Worm (Caenorhabditis elegans) whole organism, L4 larva: ENCODE results near the gene F20B6.10.

ENCODE experiments used
- F44E2.7 ChIP-seq: fragments of 200-800 bp; sonication (Bioruptor generic); IDR thresholded peaks from 2 replicates; pipeline ENCODE4 v2.1.2; 2022; ENCODE audit warnings: missing genetic modification characterization, missing compliant biosample characterization
- F49E8.2 ChIP-seq: sonication (generic microtip); optimal IDR thresholded peaks from 2 replicates; lab custom pipeline; 2016; ENCODE audit warnings: missing compliant biosample characterization, mild to moderate bottlenecking, missing genetic modification characterization, borderline replicate concordance
- ceh-28 ChIP-seq: fragments of 150-350 bp; optimal IDR thresholded peaks from 2 replicates; lab custom pipeline; 2014; ENCODE audit warnings: missing biosample characterization, missing genetic modification reagents, missing genetic modification characterization
- ctbp-1 ChIP-seq: fragments of 200-800 bp; sonication (Bioruptor generic); IDR thresholded peaks from 2 replicates; pipeline ENCODE4 v1.3.6; 2022; ENCODE audit warnings: missing genetic modification reagents, missing genetic modification characterization, missing compliant biosample characterization
- daf-16 ChIP-seq, 3 experiments: sonication (generic microtip); optimal IDR thresholded peaks; 2 replicates each; lab custom pipeline; 2016 to 2017; ENCODE audit warnings: missing genetic modification characterization in 3 of 3, missing genetic modification reagents in 3 of 3, mild to moderate bottlenecking in 2 of 3, missing compliant biosample characterization in 2 of 3, missing biosample characterization in 1 of 3, moderate library complexity in 1 of 3
- dmd-6 ChIP-seq: fragments of 200-800 bp; sonication (Bioruptor generic); IDR thresholded peaks from 2 replicates; pipeline ENCODE4 v1.3.6; 2022; ENCODE audit warnings: missing genetic modification reagents, missing genetic modification characterization, missing compliant biosample characterization
- dmd-8 ChIP-seq: fragments of 200-800 bp; sonication (Bioruptor generic); IDR thresholded peaks from 2 replicates; pipeline ENCODE4 v1.3.6; 2022; ENCODE audit warnings: missing genetic modification characterization, missing compliant biosample characterization
- dve-1 ChIP-seq: sonication (generic microtip); optimal IDR thresholded peaks from 2 replicates; lab custom pipeline; 2017; ENCODE audit warnings: antibody characterized with exemption, mild to moderate bottlenecking, missing genetic modification characterization, missing compliant biosample characterization; ENCODE audit not compliant: insufficient read depth
- egl-43 ChIP-seq: fragments of 200-800 bp; sonication (Bioruptor generic); IDR thresholded peaks from 2 replicates; pipeline ENCODE4 v1.3.6; 2022; ENCODE audit warnings: missing genetic modification reagents, missing genetic modification characterization, missing compliant biosample characterization
- fkh-10 ChIP-seq: fragments of 150-350 bp; optimal IDR thresholded peaks from 2 replicates; lab custom pipeline; 2014; ENCODE audit warnings: missing biosample characterization, missing genetic modification reagents, missing genetic modification characterization
- fos-1 ChIP-seq: fragments of 150-350 bp; optimal IDR thresholded peaks from 2 replicates; lab custom pipeline; 2014; ENCODE audit warnings: missing biosample characterization, missing genetic modification characterization
- hlh-11 ChIP-seq: fragments of 200-800 bp; sonication (Bioruptor generic); optimal IDR thresholded peaks from 2 replicates; lab custom pipeline; 2018; ENCODE audit warnings: mild to moderate bottlenecking, missing genetic modification characterization, missing compliant biosample characterization
- hlh-30 ChIP-seq: sonication (generic microtip); optimal IDR thresholded peaks from 2 replicates; lab custom pipeline; 2017; ENCODE audit warnings: antibody characterized with exemption, mild to moderate bottlenecking, missing genetic modification characterization, missing compliant biosample characterization; ENCODE audit not compliant: insufficient read depth
- lim-7 ChIP-seq: fragments of 200-800 bp; sonication (Bioruptor generic); IDR thresholded peaks from 2 replicates; pipeline ENCODE4 v1.3.6; 2022; ENCODE audit warnings: missing genetic modification characterization, missing compliant biosample characterization
- lin-13 ChIP-seq: fragments of 150-350 bp; optimal IDR thresholded peaks from 2 replicates; lab custom pipeline; 2014; ENCODE audit warnings: missing biosample characterization, missing genetic modification reagents, missing genetic modification characterization
- lir-3 ChIP-seq: sonication (generic microtip); optimal IDR thresholded peaks from 2 replicates; lab custom pipeline; 2016; ENCODE audit warnings: mild to moderate bottlenecking, missing genetic modification characterization, missing compliant biosample characterization
- lsy-2 ChIP-seq, 2 experiments: fragments of 150-350 bp in 1 of 2; sonication (generic microtip) in 1 of 2; optimal IDR thresholded peaks; 2 replicates each; lab custom pipeline; 2014 to 2017; ENCODE audit warnings: missing biosample characterization in 2 of 2, missing genetic modification characterization in 2 of 2
- madf-5 ChIP-seq, 2 experiments: fragments of 200-800 bp; sonication (Bioruptor generic); IDR thresholded peaks; 2 replicates each; pipeline ENCODE4 v1.3.6; 2022; ENCODE audit warnings: missing compliant biosample characterization in 2 of 2, missing genetic modification characterization in 2 of 2
- mep-1 ChIP-seq: fragments of 150-350 bp; sonication (generic microtip); optimal IDR thresholded peaks from 3 replicates; lab custom pipeline; 2014; ENCODE audit warnings: missing biosample characterization, missing genetic modification characterization
- mxl-3 ChIP-seq: fragments of 200-800 bp; sonication (Bioruptor generic); optimal IDR thresholded peaks from 2 replicates; lab custom pipeline; 2018; ENCODE audit warnings: mild to moderate bottlenecking, missing genetic modification characterization, missing compliant biosample characterization
- nhr-11 ChIP-seq: fragments of 150-350 bp; optimal IDR thresholded peaks from 2 replicates; lab custom pipeline; 2014; ENCODE audit warnings: missing biosample characterization, missing genetic modification characterization
- nhr-28 ChIP-seq: fragments of 150-350 bp; optimal IDR thresholded peaks from 2 replicates; lab custom pipeline; 2014; ENCODE audit warnings: missing biosample characterization, missing genetic modification characterization
- nhr-48 ChIP-seq: sonication (generic microtip); optimal IDR thresholded peaks from 2 replicates; lab custom pipeline; 2016; ENCODE audit warnings: mild to moderate bottlenecking, missing genetic modification characterization, missing compliant biosample characterization
- nhr-76 ChIP-seq: fragments of 150-350 bp; optimal IDR thresholded peaks from 2 replicates; lab custom pipeline; 2014; ENCODE audit warnings: missing biosample characterization, missing genetic modification characterization
- nhr-77 ChIP-seq: fragments of 150-350 bp; optimal IDR thresholded peaks from 2 replicates; lab custom pipeline; 2014; ENCODE audit warnings: missing biosample characterization, missing genetic modification characterization
- php-3 ChIP-seq: fragments of 200-800 bp; sonication (Bioruptor generic); IDR thresholded peaks from 2 replicates; pipeline ENCODE4 v1.3.6; 2022; ENCODE audit warnings: missing genetic modification reagents, missing genetic modification characterization, missing compliant biosample characterization
- pqm-1 ChIP-seq: sonication (generic microtip); optimal IDR thresholded peaks from 2 replicates; lab custom pipeline; 2017; ENCODE audit warnings: missing biosample characterization, missing genetic modification characterization
- rbr-2 ChIP-seq: sonication (generic microtip); optimal IDR thresholded peaks from 2 replicates; lab custom pipeline; 2016; ENCODE audit warnings: missing genotype, missing genetic modification characterization, missing compliant biosample characterization
- saeg-2 ChIP-seq: fragments of 200-800 bp; sonication (Bioruptor generic); IDR thresholded peaks from 2 replicates; pipeline ENCODE4 v1.3.6; 2022; ENCODE audit warnings: missing genetic modification reagents, missing genetic modification characterization, missing compliant biosample characterization
- set-16 ChIP-seq: fragments of 200-800 bp; sonication (Bioruptor generic); IDR thresholded peaks from 2 replicates; pipeline ENCODE4 v1.3.6; 2022; ENCODE audit warnings: missing genetic modification reagents, missing genetic modification characterization, missing compliant biosample characterization
- snpc-1.2 ChIP-seq: fragments of 200-800 bp; sonication (Bioruptor generic); IDR thresholded peaks from 2 replicates; pipeline ENCODE4 v1.3.6; 2022; ENCODE audit warnings: missing genetic modification reagents, missing genetic modification characterization, missing compliant biosample characterization
- spr-3 ChIP-seq: fragments of 200-800 bp; sonication (Bioruptor generic); optimal IDR thresholded peaks from 2 replicates; lab custom pipeline; 2018; ENCODE audit warnings: mild to moderate bottlenecking, missing genetic modification characterization, missing compliant biosample characterization
- tra-1 ChIP-seq: fragments of 200-800 bp; sonication (Bioruptor generic); IDR thresholded peaks from 2 replicates; pipeline ENCODE4 v1.3.6; 2022; ENCODE audit warnings: missing genetic modification reagents, missing genetic modification characterization, missing compliant biosample characterization
- unc-39 ChIP-seq: sonication (generic microtip); optimal IDR thresholded peaks from 2 replicates; lab custom pipeline; 2017; ENCODE audit warnings: missing biosample characterization, missing genetic modification characterization
- unc-62 ChIP-seq, 3 experiments: fragments of 150-350 bp in 1 of 3; sonication (generic microtip); optimal IDR thresholded peaks in 2 of 3; peaks in 1 of 3; 1 replicate in 1 of 3; 2 replicates in 2 of 3; lab custom pipeline; 2014 to 2017; ENCODE audit warnings: missing biosample characterization in 3 of 3, missing genetic modification characterization in 3 of 3, missing genetic modification reagents in 3 of 3, missing genotype in 1 of 3
- zfp-3 ChIP-seq: fragments of 200-800 bp; sonication (Bioruptor generic); conservative IDR thresholded peaks from 2 replicates; pipeline ENCODE4 v1.3.6; 2022; ENCODE audit warnings: missing genetic modification reagents, missing genetic modification characterization, missing compliant biosample characterization
- zip-11 ChIP-seq: fragments of 200-800 bp; sonication (Bioruptor generic); IDR thresholded peaks from 2 replicates; pipeline ENCODE4 v1.3.6; 2022; ENCODE audit warnings: missing genetic modification characterization, missing compliant biosample characterization

The F20B6.10 gene

ce11 chrX:4219487-4219886 lies 2.5 kb upstream of the F20B6.10 start (continued):
- TF ChIP-seq hlh-11 (tag; lab: Kevin White, UChicago): peak; percentile 54
- no peak for TF ChIP-seq ceh-28 (tag; lab: Kevin White, UChicago)
- TF ChIP-seq nhr-76 (tag; lab: Kevin White, UChicago): no peak
- no peak for TF ChIP-seq fkh-10

ce11 chrX:4218174-4218573 lies 1.2 kb upstream of the F20B6.10 start, which contains the start of gene W01H2.2:
Gene W01H2.2 (minus strand): TSS chrX:4218458.
- TF ChIP-seq lin-13 (no peak), tra-1 (GFP tag; lab: Robert Waterston, UW) (no peak), set-16 (GFP tag; lab: Robert Waterston, UW) (peak; percentile 70), nhr-77 (tag; lab: Kevin White, UChicago) (no peak), snpc-1.2 (no peak), egl-43 (GFP tag; lab: Robert Waterston, UW) (peak; percentile 62), rbr-2 (tag; lab: Kevin White, UChicago) (peak; percentile 33)

- TF ChIP-seq saeg-2 (no peak), zip-11 (GFP tag; lab: Robert Waterston, UW) (no peak), php-3 (GFP tag; lab: Robert Waterston, UW) (peak; percentile 66), nhr-48 (tag; lab: Kevin White, UChicago) (peak; percentile 48), lir-3 (tag; lab: Kevin White, UChicago) (no peak), hlh-30 (tag; lab: Kevin White, UChicago) (peak; percentile 9), dmd-6 (GFP tag; lab: Robert Waterston, UW) (peak; percentile 75), mxl-3 (GFP tag; lab: Kevin White, UChicago) (peak; percentile 33), fos-1 (no peak), lsy-2 (tag; optimal IDR thresholded peaks at IDR 0.05; lab: Kevin White, UChicago) (peak in 1 of 2 experiments; percentile 27), pqm-1 (peak; percentile 55), unc-39 (no peak), daf-16 (GFP tag; optimal IDR thresholded peaks at IDR 0.05; lab: Kevin White, UChicago) (peak; percentile 2 to 78), daf-16 (tag; optimal IDR thresholded peaks at IDR 0.05; lab: Kevin White, UChicago) (peak; percentile 96), mep-1 (tag; lab: Kevin White, UChicago) (peak; percentile 44), madf-5 (GFP tag; IDR thresholded peaks at IDR 0.05; lab: Robert Waterston, UW) (no peak), ctbp-1 (no peak), nhr-77 (tag; lab: Kevin White, UChicago) (peak; percentile 16), nhr-11 (no peak), F44E2.7 (GFP tag; lab: Robert Waterston, UW) (no peak), unc-62 (GFP tag; optimal IDR thresholded peaks at IDR 0.05 in 1 of 2; lab: Kevin White, UChicago) (peak in 1 of 2 experiments; percentile 37), unc-62 (tag; optimal IDR thresholded peaks at IDR 0.05; lab: Kevin White, UChicago) (no peak), nhr-28 (tag; lab: Kevin White, UChicago) (peak; percentile 82), dve-1 (tag; lab: Kevin White, UChicago) (peak; percentile 92), lim-7 (no peak), zfp-3 (GFP tag; lab: Robert Waterston, UW) (0 out of 2 replicates have a peak, but pooled peaks have one; percentile 29), F49E8.2 (tag; lab: Kevin White, UChicago) (no peak), dmd-8 (no peak), lin-13 (peak; percentile 8), spr-3 (GFP tag; lab: Kevin White, UChicago) (no peak), hlh-11 (tag; lab: Kevin White, UChicago) (peak; percentile 78)
- TF ChIP-seq, all 104 proteins: peak for 16
These were observed 1.4 kb downstream of the F20B6.10 start for ce11 chrX:4215500-4216107.
